Fruit fly (Drosophila melanogaster): ENCODE results near the gene AIF.

AIF gene

DNA sequence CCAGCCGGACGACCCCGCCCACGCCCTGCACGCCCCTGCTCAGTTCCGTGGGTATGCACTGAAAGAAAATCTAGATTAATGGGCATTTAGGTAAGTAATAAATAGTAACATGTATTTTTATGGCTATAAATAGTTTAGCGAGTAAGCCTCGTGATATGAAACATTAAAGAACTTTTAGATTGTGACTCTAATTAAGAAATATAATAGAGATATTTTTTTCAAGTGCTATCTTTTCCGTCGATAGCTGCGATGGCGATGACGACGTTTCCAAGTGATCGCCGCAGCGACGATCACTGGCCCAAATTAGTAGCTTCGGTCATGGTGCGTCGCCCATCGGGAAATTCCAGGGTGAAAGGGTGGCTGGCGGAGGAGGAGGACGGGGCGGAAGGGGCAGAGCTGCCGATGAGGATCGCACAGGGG, 28.6 kb downstream of the AIF start (continued):
- TF ChIP-seq YL-1 (GFP tag; optimal IDR thresholded peaks at IDR 0.05) (peak; percentile 27), repo (GFP tag; optimal IDR thresholded peaks at IDR 0.05) (peak; percentile 75), rib (GFP tag; IDR thresholded peaks at IDR 0.05) (peak; percentile 73), Ptx1 (GFP tag; IDR thresholded peaks at IDR 0.05) (peak; percentile 92), CG4328 (GFP tag; optimal IDR thresholded peaks at IDR 0.05) (peak; percentile 55), pho (GFP tag; optimal IDR thresholded peaks at IDR 0.05) (peak; percentile 57), CG11695 (GFP tag; IDR thresholded peaks at IDR 0.05) (peak; percentile 89), gsb (GFP tag; IDR thresholded peaks at IDR 0.05) (peak; percentile 75), CG16779 (GFP tag; IDR thresholded peaks at IDR 0.05) (peak; percentile 73; the same call in 1 of the 2 replicates), fd96Cb (tag; optimal IDR thresholded peaks at IDR 0.05) (peak; percentile 94), CG11247 (GFP tag; IDR thresholded peaks at IDR 0.05) (peak; percentile 67), CG43689 (GFP tag; IDR thresholded peaks at IDR 0.05) (peak; percentile 57; the same call in 1 of the 2 replicates), z (GFP tag; IDR thresholded peaks at IDR 0.05) (peak; percentile 71; the same call in 2 of the 3 replicates), gem (tag; optimal IDR thresholded peaks at IDR 0.05) (peak; percentile 96), HmgZ (tag; optimal IDR thresholded peaks at IDR 0.05) (peak; percentile 84), tll (GFP tag; optimal IDR thresholded peaks at IDR 0.05) (peak in 1 of 2 experiments; percentile 31), CG18599 (GFP tag; optimal IDR thresholded peaks at IDR 0.05) (peak; percentile 89), pros (GFP tag; optimal IDR thresholded peaks at IDR 0.05) (no peak), Spps (tag; optimal IDR thresholded peaks at IDR 0.05) (peak; percentile 91), CG12236 (GFP tag; optimal IDR thresholded peaks at IDR 0.05) (peak; percentile 44), CG30403 (GFP tag; optimal IDR thresholded peaks at IDR 0.05) (peak; percentile 88), CG9727 (GFP tag; optimal IDR thresholded peaks at IDR 0.05) (peak; percentile 89), bab2 (GFP tag; optimal IDR thresholded peaks at IDR 0.05) (peak; percentile 74), kni (GFP tag; optimal IDR thresholded peaks at IDR 0.05) (peak; percentile 65), exex (tag; optimal IDR thresholded peaks at IDR 0.05) (peak; percentile 52), CG2202 (tag; optimal IDR thresholded peaks at IDR 0.05) (peak; percentile 82), CG17802 (tag; optimal IDR thresholded peaks at IDR 0.05) (peak; percentile 75), Sox100B (GFP tag; optimal IDR thresholded peaks at IDR 0.05) (peak; percentile 89), CG8089 (GFP tag; optimal IDR thresholded peaks at IDR 0.05) (peak; percentile 70), kah (GFP tag; optimal IDR thresholded peaks at IDR 0.05) (peak; percentile 87), sc (optimal IDR thresholded peaks at IDR 0.05) (no peak), sc (GFP tag; optimal IDR thresholded peaks at IDR 0.05) (peak; percentile 82), CG31365 (tag; optimal IDR thresholded peaks at IDR 0.05) (peak; percentile 63), CG3163 (GFP tag; optimal IDR thresholded peaks at IDR 0.05) (peak; percentile 9), HLH3B (GFP tag; IDR thresholded peaks at IDR 0.05) (peak; percentile 94), br (optimal IDR thresholded peaks at IDR 0.05) (no peak), CG17186 (GFP tag; optimal IDR thresholded peaks at IDR 0.05) (peak; percentile 74), psq (GFP tag; optimal IDR thresholded peaks at IDR 0.05) (peak; percentile 49), CG11398 (GFP tag; optimal IDR thresholded peaks at IDR 0.05) (peak; percentile 72), CG9817 (tag; optimal IDR thresholded peaks at IDR 0.05) (peak; percentile 81), zf30C (GFP tag; optimal IDR thresholded peaks at IDR 0.05) (peak; percentile 76), Myb (GFP tag; optimal IDR thresholded peaks at IDR 0.05) (peak; percentile 15), da (GFP tag; optimal IDR thresholded peaks at IDR 0.05) (peak; percentile 51), CG7372 (GFP tag; IDR thresholded peaks at IDR 0.05) (peak; percentile 87), CG6765 (GFP tag; optimal IDR thresholded peaks at IDR 0.05) (peak; percentile 76), fru (optimal IDR thresholded peaks at IDR 0.05) (no peak), CHES-1-like (GFP tag; optimal IDR thresholded peaks at IDR 0.05) (peak; percentile 54), CG34422 (GFP tag; IDR thresholded peaks at IDR 0.05) (peak; percentile 88), Fer2 (tag; optimal IDR thresholded peaks at IDR 0.05) (peak; percentile 57), oc (tag; optimal IDR thresholded peaks at IDR 0.05) (peak; percentile 94), CG2120 (GFP tag; optimal IDR thresholded peaks at IDR 0.05) (peak; percentile 73), org-1 (GFP tag; optimal IDR thresholded peaks at IDR 0.05) (peak; percentile 76)
